ENCODE assay signal across 1 fruit fly cellular context in the genomic region with DNA sequence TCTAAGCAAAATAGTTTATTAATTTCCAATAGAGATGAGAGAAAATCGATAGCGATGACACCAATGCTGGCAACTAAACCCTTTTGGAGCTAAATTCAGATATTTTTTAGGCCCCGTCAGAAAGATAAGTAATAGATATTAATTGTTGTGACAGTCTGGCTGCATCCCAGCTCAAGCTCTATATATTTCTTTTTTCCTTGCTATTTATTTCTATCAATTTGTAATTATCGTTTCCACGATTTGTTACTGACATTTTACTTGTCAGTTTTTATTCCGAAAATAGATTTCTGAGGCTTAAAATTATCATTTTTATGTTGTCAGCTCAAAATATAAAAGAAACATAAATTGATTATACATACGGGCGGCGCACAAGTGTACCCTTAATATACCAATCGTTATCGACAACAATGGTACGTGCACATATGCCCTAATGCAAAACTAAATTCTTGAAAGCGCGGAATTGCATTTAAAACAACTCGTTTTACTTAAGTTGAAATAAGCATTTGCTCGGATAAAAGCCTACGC.
TF ChIP-seq lines count a peak whose summit lies in the region.

Gene CRIF (minus strand): TSS at position 51 of the 525 bp plus-strand sequence.
Gene SMC5 (plus strand): TSS at position 329 of the 525 bp plus-strand sequence.

TF ChIP-seq in whole organism, embryonic, 481 proteins besides CTCF, POLR2A, EP300 and RAD21 (continued from another document and continues in another):
- TF ChIP-seq slbo (GFP tag; IDR thresholded peaks at IDR 0.05; lab: Robert Waterston, UW) (peak; percentile 75), cwo (GFP tag; optimal IDR thresholded peaks at IDR 0.05; lab: Kevin White, UChicago) (no peak), p53 (GFP tag; optimal IDR thresholded peaks at IDR 0.05; lab: Kevin White, UChicago) (peak; percentile 48), hth (optimal IDR thresholded peaks at IDR 0.05; lab: Kevin White, UChicago) (no peak), Side (GFP tag; optimal IDR thresholded peaks at IDR 0.05; lab: Kevin White, UChicago) (peak; percentile 46), CG10366 (GFP tag; IDR thresholded peaks at IDR 0.05; lab: Robert Waterston, UW) (no peak), onecut (GFP tag; IDR thresholded peaks at IDR 0.05; lab: Robert Waterston, UW) (no peak; the same call in none of the 2 replicates), Gsc (GFP tag; IDR thresholded peaks at IDR 0.05; lab: Robert Waterston, UW) (no peak), CG3995 (GFP tag; optimal IDR thresholded peaks at IDR 0.05; lab: Kevin White, UChicago) (peak; percentile 34), Bteb2 (GFP tag; optimal IDR thresholded peaks at IDR 0.05; lab: Kevin White, UChicago) (peak; percentile 73), Kr (GFP tag; optimal IDR thresholded peaks at IDR 0.05; lab: Kevin White, UChicago) (peak; percentile 72), insv (GFP tag; optimal IDR thresholded peaks at IDR 0.05; lab: Kevin White, UChicago) (peak in 1 of 2 experiments; percentile 16), crol (GFP tag; IDR thresholded peaks at IDR 0.05; lab: Robert Waterston, UW) (no peak), sug (tag; optimal IDR thresholded peaks at IDR 0.05; lab: Kevin White, UChicago) (peak; percentile 76), Deaf1 (tag; optimal IDR thresholded peaks at IDR 0.05; lab: Kevin White, UChicago) (no peak), H15 (GFP tag; IDR thresholded peaks at IDR 0.05; lab: Robert Waterston, UW) (no peak), CG31388 (GFP tag; optimal IDR thresholded peaks at IDR 0.05; lab: Kevin White, UChicago) (no peak), Dll (GFP tag; IDR thresholded peaks at IDR 0.05; lab: Robert Waterston, UW; ENCODE audit: partially characterized antibody) (0 out of 4 replicates have a peak, but pooled peaks have one; percentile 51), CG4820 (GFP tag; optimal IDR thresholded peaks at IDR 0.05; lab: Kevin White, UChicago) (peak; percentile 58), tx (GFP tag; optimal IDR thresholded peaks at IDR 0.05; lab: Kevin White, UChicago) (peak; percentile 66), CG30020 (tag; optimal IDR thresholded peaks at IDR 0.05; lab: Kevin White, UChicago) (peak; percentile 95), CG7357 (GFP tag; IDR thresholded peaks at IDR 0.05; lab: Robert Waterston, UW) (peak; percentile 62; the same call in 2 of the 3 replicates), tin (GFP tag; optimal IDR thresholded peaks at IDR 0.05; lab: Kevin White, UChicago) (peak; percentile 56), fd102C (GFP tag; optimal IDR thresholded peaks at IDR 0.05; lab: Kevin White, UChicago) (no peak), CG15011 (GFP tag; optimal IDR thresholded peaks at IDR 0.05; lab: Kevin White, UChicago) (no peak), shn (GFP tag; optimal IDR thresholded peaks at IDR 0.05; lab: Kevin White, UChicago) (peak; percentile 62), B-H1 (GFP tag; IDR thresholded peaks at IDR 0.05; lab: Robert Waterston, UW) (peak; percentile 49; the same call in 1 of the 3 replicates), chn (GFP tag; optimal IDR thresholded peaks at IDR 0.05; lab: Kevin White, UChicago) (peak; percentile 61), CG11247 (GFP tag; IDR thresholded peaks at IDR 0.05; lab: Robert Waterston, UW) (no peak), ap (GFP tag; IDR thresholded peaks at IDR 0.05; lab: Robert Waterston, UW) (no peak; the same call in 1 of the 2 replicates), CG6683 (GFP tag; optimal IDR thresholded peaks at IDR 0.05; lab: Kevin White, UChicago) (no peak), lilli (GFP tag; optimal IDR thresholded peaks at IDR 0.05; lab: Kevin White, UChicago) (peak; percentile 88), CG8944 (GFP tag; optimal IDR thresholded peaks at IDR 0.05; lab: Kevin White, UChicago) (peak; percentile 60), Rfx (GFP tag; IDR thresholded peaks at IDR 0.05; lab: Robert Waterston, UW) (peak; percentile 71), odd (GFP tag; optimal IDR thresholded peaks at IDR 0.05; lab: Kevin White, UChicago) (no peak), HmgD (GFP tag; optimal IDR thresholded peaks at IDR 0.05; lab: Kevin White, UChicago) (peak; percentile 40), CG8388 (GFP tag; optimal IDR thresholded peaks at IDR 0.05; lab: Kevin White, UChicago) (peak; percentile 46), Drgx (GFP tag; IDR thresholded peaks at IDR 0.05; lab: Robert Waterston, UW) (no peak), Mrtf (GFP tag; IDR thresholded peaks at IDR 0.05; lab: Robert Waterston, UW) (no peak), prd (optimal IDR thresholded peaks at IDR 0.05; lab: Kevin White, UChicago) (no peak), prd (GFP tag; IDR thresholded peaks at IDR 0.05; lab: Robert Waterston, UW) (no peak; the same call in none of the 3 replicates), ci (GFP tag; IDR thresholded peaks at IDR 0.05; lab: Robert Waterston, UW) (no peak), salm (tag; optimal IDR thresholded peaks at IDR 0.05; lab: Kevin White, UChicago) (no peak), mam (GFP tag; optimal IDR thresholded peaks at IDR 0.05; lab: Kevin White, UChicago) (peak; percentile 82), CG31441 (GFP tag; IDR thresholded peaks at IDR 0.05; lab: Robert Waterston, UW) (no peak; the same call in 1 of the 2 replicates), HLH3B (GFP tag; IDR thresholded peaks at IDR 0.05; lab: Robert Waterston, UW) (peak; percentile 52), CG14667 (GFP tag; IDR thresholded peaks at IDR 0.05; lab: Robert Waterston, UW) (no peak), Dref (GFP tag; IDR thresholded peaks at IDR 0.05; lab: Robert Waterston, UW) (peak; percentile 63), Bgb (GFP tag; IDR thresholded peaks at IDR 0.05; lab: Robert Waterston, UW; ENCODE audit: partially characterized antibody) (no peak), CG6765 (GFP tag; optimal IDR thresholded peaks at IDR 0.05; lab: Kevin White, UChicago) (no peak), Oaz (GFP tag; IDR thresholded peaks at IDR 0.05; lab: Robert Waterston, UW) (no peak), nerfin-1 (tag; optimal IDR thresholded peaks at IDR 0.05; lab: Kevin White, UChicago) (peak; percentile 42), CG12659 (GFP tag; optimal IDR thresholded peaks at IDR 0.05; lab: Kevin White, UChicago) (peak; percentile 79), stwl (tag; optimal IDR thresholded peaks at IDR 0.05; lab: Kevin White, UChicago) (no peak), CG18599 (GFP tag; optimal IDR thresholded peaks at IDR 0.05; lab: Kevin White, UChicago) (no peak), B-H2 (GFP tag; optimal IDR thresholded peaks at IDR 0.05; lab: Kevin White, UChicago) (peak; percentile 76), CG11695 (GFP tag; IDR thresholded peaks at IDR 0.05; lab: Robert Waterston, UW) (no peak), CG6272 (GFP tag; IDR thresholded peaks at IDR 0.05; lab: Robert Waterston, UW) (no peak; the same call in 1 of the 2 replicates), gsb (GFP tag; IDR thresholded peaks at IDR 0.05; lab: Robert Waterston, UW) (no peak), row (GFP tag; IDR thresholded peaks at IDR 0.05; lab: Robert Waterston, UW) (peak; percentile 94), CG12299 (tag; optimal IDR thresholded peaks at IDR 0.05; lab: Kevin White, UChicago) (peak; percentile 57), CG3065 (GFP tag; optimal IDR thresholded peaks at IDR 0.05; lab: Kevin White, UChicago) (peak; percentile 9), CG8359 (GFP tag; optimal IDR thresholded peaks at IDR 0.05; lab: Kevin White, UChicago; ENCODE audit: borderline replicate concordance) (no peak), Sry-β (GFP tag; optimal IDR thresholded peaks at IDR 0.05; lab: Kevin White, UChicago) (peak; percentile 94), org-1 (GFP tag; optimal IDR thresholded peaks at IDR 0.05; lab: Kevin White, UChicago) (no peak), CG9817 (tag; optimal IDR thresholded peaks at IDR 0.05; lab: Kevin White, UChicago) (peak; percentile 70), bbx (GFP tag; IDR thresholded peaks at IDR 0.05; lab: Robert Waterston, UW; ENCODE audit: partially characterized antibody) (no peak), Xbp1 (GFP tag; optimal IDR thresholded peaks at IDR 0.05; lab: Kevin White, UChicago) (peak; percentile 81), CG8478 (optimal IDR thresholded peaks at IDR 0.05; lab: Kevin White, UChicago) (no peak), Hr78 (GFP tag; optimal IDR thresholded peaks at IDR 0.05; lab: Kevin White, UChicago) (no peak), kay (GFP tag; optimal IDR thresholded peaks at IDR 0.05; lab: Kevin White, UChicago) (peak; percentile 53), ftz-f1 (GFP tag; optimal IDR thresholded peaks at IDR 0.05; lab: Kevin White, UChicago) (no peak), Nf-YA (GFP tag; IDR thresholded peaks at IDR 0.05; lab: Robert Waterston, UW) (no peak), Chrac-16 (GFP tag; optimal IDR thresholded peaks at IDR 0.05; lab: Kevin White, UChicago) (peak; percentile 68), so (GFP tag; IDR thresholded peaks at IDR 0.05; lab: Robert Waterston, UW) (no peak), CG1647 (GFP tag; optimal IDR thresholded peaks at IDR 0.05; lab: Kevin White, UChicago) (peak; percentile 56), CG8290 (GFP tag; optimal IDR thresholded peaks at IDR 0.05; lab: Kevin White, UChicago) (peak; percentile 70), CG8290 (tag; optimal IDR thresholded peaks at IDR 0.05; lab: Kevin White, UChicago) (no peak), Dbx (GFP tag; IDR thresholded peaks at IDR 0.05; lab: Robert Waterston, UW) (0 out of 3 replicates have a peak, but pooled peaks have one; percentile 45), Jarid2 (GFP tag; optimal IDR thresholded peaks at IDR 0.05; lab: Kevin White, UChicago) (no peak), CG1024 (GFP tag; IDR thresholded peaks at IDR 0.05; lab: Robert Waterston, UW) (no peak), bsh (GFP tag; optimal IDR thresholded peaks at IDR 0.05; lab: Kevin White, UChicago) (peak in 1 of 2 experiments; percentile 54), Blimp-1 (GFP tag; optimal IDR thresholded peaks at IDR 0.05; lab: Kevin White, UChicago) (no peak), Doc3 (GFP tag; IDR thresholded peaks at IDR 0.05; lab: Robert Waterston, UW; ENCODE audit: partially characterized antibody) (no peak), Dfd (GFP tag; optimal IDR thresholded peaks at IDR 0.05; lab: Kevin White, UChicago) (no peak), CG10462 (GFP tag; optimal IDR thresholded peaks at IDR 0.05; lab: Kevin White, UChicago) (peak; percentile 50), grau (tag; optimal IDR thresholded peaks at IDR 0.05; lab: Kevin White, UChicago) (peak; percentile 78), CG8089 (GFP tag; optimal IDR thresholded peaks at IDR 0.05; lab: Kevin White, UChicago) (no peak), Aef1 (GFP tag; IDR thresholded peaks at IDR 0.05; lab: Robert Waterston, UW) (peak; percentile 45; the same call in 1 of the 3 replicates), klu (GFP tag; IDR thresholded peaks at IDR 0.05; lab: Robert Waterston, UW) (no peak; the same call in 1 of the 2 replicates), Taf1 (GFP tag; IDR thresholded peaks at IDR 0.05; lab: Robert Waterston, UW) (no peak), CG10267 (tag; optimal IDR thresholded peaks at IDR 0.05; lab: Kevin White, UChicago) (peak; percentile 64), vnd (GFP tag; IDR thresholded peaks at IDR 0.05; lab: Robert Waterston, UW; ENCODE audit: partially characterized antibody) (no peak), jigr1 (GFP tag; IDR thresholded peaks at IDR 0.05; lab: Robert Waterston, UW) (peak; percentile 39; the same call in 1 of the 3 replicates), ind (GFP tag; optimal IDR thresholded peaks at IDR 0.05; lab: Kevin White, UChicago) (peak; percentile 74), CG13287 (GFP tag; IDR thresholded peaks at IDR 0.05; lab: Robert Waterston, UW; ENCODE audit: partially characterized antibody) (no peak; the same call in 1 of the 2 replicates), chinmo (GFP tag; IDR thresholded peaks at IDR 0.05; lab: Robert Waterston, UW; ENCODE audit: partially characterized antibody) (no peak), Vsx1 (GFP tag; optimal IDR thresholded peaks at IDR 0.05; lab: Kevin White, UChicago) (no peak), CG10543 (GFP tag; optimal IDR thresholded peaks at IDR 0.05; lab: Kevin White, UChicago) (no peak), CG13296 (GFP tag; optimal IDR thresholded peaks at IDR 0.05; lab: Kevin White, UChicago) (peak; percentile 35), Ptx1 (GFP tag; IDR thresholded peaks at IDR 0.05; lab: Robert Waterston, UW) (peak; percentile 49), Ssrp (tag; optimal IDR thresholded peaks at IDR 0.05; lab: Kevin White, UChicago) (peak; percentile 73), fu2 (GFP tag; optimal IDR thresholded peaks at IDR 0.05; lab: Kevin White, UChicago) (peak; percentile 17), HLHmδ (GFP tag; optimal IDR thresholded peaks at IDR 0.05; lab: Kevin White, UChicago) (no peak), CG6175 (GFP tag; IDR thresholded peaks at IDR 0.05; lab: Robert Waterston, UW) (no peak), HLH4C (GFP tag; IDR thresholded peaks at IDR 0.05; lab: Robert Waterston, UW; ENCODE audit: partially characterized antibody) (no peak), CG4328 (GFP tag; optimal IDR thresholded peaks at IDR 0.05; lab: Kevin White, UChicago) (peak; percentile 56), unpg (GFP tag; optimal IDR thresholded peaks at IDR 0.05; lab: Kevin White, UChicago) (peak; percentile 58), CG9609 (GFP tag; optimal IDR thresholded peaks at IDR 0.05; lab: Kevin White, UChicago) (peak; percentile 69), lbe (GFP tag; optimal IDR thresholded peaks at IDR 0.05; lab: Kevin White, UChicago) (no peak), gro (GFP tag; optimal IDR thresholded peaks at IDR 0.05; lab: Kevin White, UChicago) (peak; percentile 56), CG4730 (GFP tag; IDR thresholded peaks at IDR 0.05; lab: Robert Waterston, UW) (no peak), phol (tag; optimal IDR thresholded peaks at IDR 0.05; lab: Kevin White, UChicago) (peak; percentile 79), CG9876 (GFP tag; optimal IDR thresholded peaks at IDR 0.05; lab: Kevin White, UChicago) (peak; percentile 48), CG5245 (GFP tag; optimal IDR thresholded peaks at IDR 0.05; lab: Kevin White, UChicago) (no peak), CG17612 (GFP tag; IDR thresholded peaks at IDR 0.05; lab: Robert Waterston, UW) (no peak), CG30403 (GFP tag; optimal IDR thresholded peaks at IDR 0.05; lab: Kevin White, UChicago) (peak; percentile 89), CG13894 (tag; optimal IDR thresholded peaks at IDR 0.05; lab: Kevin White, UChicago) (no peak), CG2199 (GFP tag; IDR thresholded peaks at IDR 0.05; lab: Robert Waterston, UW) (no peak), CG10147 (GFP tag; optimal IDR thresholded peaks at IDR 0.05; lab: Kevin White, UChicago) (peak; percentile 67), CG12744 (GFP tag; optimal IDR thresholded peaks at IDR 0.05; lab: Kevin White, UChicago) (peak; percentile 14), CG6791 (GFP tag; IDR thresholded peaks at IDR 0.05; lab: Robert Waterston, UW; ENCODE audit: partially characterized antibody) (no peak), zf30C (GFP tag; optimal IDR thresholded peaks at IDR 0.05; lab: Kevin White, UChicago) (no peak), sd (tag; optimal IDR thresholded peaks at IDR 0.05; lab: Kevin White, UChicago) (no peak), usp (GFP tag; optimal IDR thresholded peaks at IDR 0.05; lab: Kevin White, UChicago) (no peak)
